Fruit fly (Drosophila melanogaster) whole organism, embryonic: Measurements from ENCODE around the gene faf.

Source experiments
- Atf6 ChIP-seq: fragments of 200-800 bp; sonication (Bioruptor generic); IDR thresholded peaks from 2 replicates; pipeline ENCODE4 v1.3.6; 2022; ENCODE audit warnings: missing biosample characterization, missing genetic modification characterization
- CG10209 ChIP-seq: fragments of 200-800 bp; sonication (Bioruptor generic); optimal IDR thresholded peaks from 3 replicates; lab custom pipeline; 2017; ENCODE audit warnings: missing biosample characterization, mild to moderate bottlenecking, missing genetic modification characterization, missing genetic modification reagents
- CG10431 ChIP-seq: fragments of 200-800 bp; sonication (Bioruptor generic); optimal IDR thresholded peaks from 3 replicates; lab custom pipeline; 2018; ENCODE audit warnings: missing biosample characterization, mild to moderate bottlenecking, missing genetic modification characterization
- CG10654 ChIP-seq: fragments of 200-800 bp; sonication (Bioruptor generic); optimal IDR thresholded peaks from 2 replicates; lab custom pipeline; 2016; ENCODE audit warnings: missing biosample characterization, missing genetic modification characterization
- CG11398 ChIP-seq: fragments of 200-800 bp; sonication (Bioruptor generic); optimal IDR thresholded peaks from 2 replicates; lab custom pipeline; 2016; ENCODE audit warnings: missing biosample characterization, missing genetic modification characterization
- CG12299 ChIP-seq: fragments of 200-800 bp; sonication (Bioruptor generic); optimal IDR thresholded peaks from 2 replicates; lab custom pipeline; 2018; ENCODE audit warnings: missing biosample characterization, mild to moderate bottlenecking, missing genetic modification characterization
- CG1233 ChIP-seq: fragments of 200-800 bp; sonication (Bioruptor generic); optimal IDR thresholded peaks from 4 replicates; lab custom pipeline; 2018; ENCODE audit warnings: missing biosample characterization, mild to moderate bottlenecking, missing genetic modification characterization
- CG12769 ChIP-seq: fragments of 200-800 bp; sonication (Bioruptor generic); optimal IDR thresholded peaks from 2 replicates; lab custom pipeline; 2019; ENCODE audit warnings: missing biosample characterization, mild to moderate bottlenecking, missing genetic modification characterization, moderate library complexity
- CG14965 ChIP-seq: fragments of 200-800 bp; sonication (Bioruptor generic); optimal IDR thresholded peaks from 2 replicates; lab custom pipeline; 2016; ENCODE audit warnings: missing biosample characterization, missing genetic modification characterization, borderline replicate concordance
- CG16863 ChIP-seq: fragments of 200-800 bp; sonication (Bioruptor generic); optimal IDR thresholded peaks from 3 replicates; lab custom pipeline; 2016; ENCODE audit warnings: missing biosample characterization, missing genetic modification characterization
- CG17385 ChIP-seq: fragments of 200-800 bp; sonication (Bioruptor generic); optimal IDR thresholded peaks from 3 replicates; lab custom pipeline; 2018; ENCODE audit warnings: missing biosample characterization, mild to moderate bottlenecking, missing genetic modification characterization
- CG18262 ChIP-seq: fragments of 200-800 bp; optimal IDR thresholded peaks from 3 replicates; lab custom pipeline; 2019; ENCODE audit warnings: missing biosample characterization, mild to moderate bottlenecking, missing genetic modification characterization, moderate library complexity
- CG3995 ChIP-seq: fragments of 200-800 bp; sonication (Bioruptor generic); optimal IDR thresholded peaks from 3 replicates; lab custom pipeline; 2016; ENCODE audit warnings: missing biosample characterization, missing genetic modification characterization
- CG4424 ChIP-seq: fragments of 200-800 bp; sonication (Bioruptor generic); optimal IDR thresholded peaks from 3 replicates; lab custom pipeline; 2016; ENCODE audit warnings: missing biosample characterization, missing genetic modification characterization
- CG4730 ChIP-seq: fragments of 200-800 bp; sonication (Bioruptor generic); IDR thresholded peaks from 2 replicates; pipeline ENCODE4 v1.3.6; 2022; ENCODE audit warnings: missing biosample characterization, missing genetic modification characterization
- CG7357 ChIP-seq: fragments of 200-800 bp; sonication (Bioruptor generic); IDR thresholded peaks from 3 replicates; pipeline ENCODE4 v1.3.6; 2022; ENCODE audit warnings: missing biosample characterization, missing genetic modification characterization
- CG7556 ChIP-seq: fragments of 200-800 bp; sonication (Bioruptor generic); optimal IDR thresholded peaks from 2 replicates; lab custom pipeline; 2017; ENCODE audit warnings: missing biosample characterization, mild to moderate bottlenecking, missing genetic modification characterization
- CG7987 ChIP-seq: fragments of 200-800 bp; sonication (Bioruptor generic); optimal IDR thresholded peaks from 2 replicates; lab custom pipeline; 2018; ENCODE audit warnings: missing biosample characterization, mild to moderate bottlenecking, missing genetic modification characterization, moderate library complexity
- CG8281 ChIP-seq: fragments of 200-800 bp; sonication (Bioruptor generic); optimal IDR thresholded peaks from 2 replicates; lab custom pipeline; 2018; ENCODE audit warnings: missing biosample characterization, mild to moderate bottlenecking, missing genetic modification characterization, moderate library complexity
- CG8359 ChIP-seq: fragments of 200-800 bp; sonication (Bioruptor generic); optimal IDR thresholded peaks from 2 replicates; lab custom pipeline; 2017; ENCODE audit warnings: missing biosample characterization, mild to moderate bottlenecking, missing genetic modification characterization, borderline replicate concordance
- Chrac-16 ChIP-seq: fragments of 200-800 bp; sonication (Bioruptor generic); optimal IDR thresholded peaks from 3 replicates; lab custom pipeline; 2016; ENCODE audit warnings: missing biosample characterization, missing genetic modification characterization
- CrebB ChIP-seq: fragments of 200-800 bp; sonication (Bioruptor generic); optimal IDR thresholded peaks from 3 replicates; lab custom pipeline; 2018; ENCODE audit warnings: missing biosample characterization, mild to moderate bottlenecking, missing genetic modification characterization
- Dek ChIP-seq: fragments of 200-800 bp; sonication (Bioruptor generic); optimal IDR thresholded peaks from 3 replicates; lab custom pipeline; 2019; ENCODE audit warnings: missing biosample characterization, mild to moderate bottlenecking, missing genetic modification characterization, moderate library complexity
- Dp ChIP-seq: fragments of 200-800 bp; sonication (Bioruptor generic); optimal IDR thresholded peaks from 2 replicates; lab custom pipeline; 2018; ENCODE audit warnings: missing biosample characterization, mild to moderate bottlenecking, missing genetic modification characterization, moderate library complexity
- E2f2 ChIP-seq: fragments of 200-800 bp; sonication (Bioruptor generic); IDR thresholded peaks from 2 replicates; pipeline ENCODE4 v1.3.6; 2022; ENCODE audit warnings: missing biosample characterization, missing genetic modification characterization
- HLH4C ChIP-seq: fragments of 200-800 bp; sonication (Bioruptor generic); IDR thresholded peaks from 3 replicates; pipeline ENCODE4 v1.3.6; 2022; ENCODE audit warnings: missing biosample characterization, missing genetic modification characterization; ENCODE audit not compliant: partially characterized antibody
- Lpt ChIP-seq: fragments of >200 bp; optimal IDR thresholded peaks from 2 replicates; lab custom pipeline; 2018; ENCODE audit warnings: missing biosample characterization, missing genetic modification characterization
- Rx ChIP-seq: fragments of 200-800 bp; sonication (Bioruptor generic); IDR thresholded peaks from 2 replicates; pipeline ENCODE4 v1.3.6; 2022; ENCODE audit warnings: missing biosample characterization, missing genetic modification characterization
- Side ChIP-seq: fragments of 200-800 bp; sonication (Bioruptor generic); optimal IDR thresholded peaks from 2 replicates; lab custom pipeline; 2016; ENCODE audit warnings: missing biosample characterization, missing genetic modification characterization
- YL-1 ChIP-seq: fragments of 200-800 bp; sonication (Bioruptor generic); optimal IDR thresholded peaks from 3 replicates; lab custom pipeline; 2017; ENCODE audit warnings: missing biosample characterization, mild to moderate bottlenecking, missing genetic modification characterization
- bcd ChIP-seq: fragments of 200-800 bp; sonication (Bioruptor generic); optimal IDR thresholded peaks from 2 replicates; lab custom pipeline; 2017; ENCODE audit warnings: missing biosample characterization, mild to moderate bottlenecking, missing genetic modification characterization
- cad ChIP-seq: fragments of >200 bp; optimal IDR thresholded peaks from 2 replicates; lab custom pipeline; 2017; ENCODE audit warnings: missing biosample characterization, missing genetic modification characterization
- ci ChIP-seq: fragments of 200-800 bp; sonication (Bioruptor generic); IDR thresholded peaks from 3 replicates; pipeline ENCODE4 v1.3.6; 2022; ENCODE audit warnings: missing biosample characterization, missing genetic modification characterization
- cwo ChIP-seq: fragments of 200-800 bp; sonication (Bioruptor generic); optimal IDR thresholded peaks from 3 replicates; lab custom pipeline; 2017; ENCODE audit warnings: missing biosample characterization, missing genetic modification characterization, mild to moderate bottlenecking, moderate library complexity, missing genetic modification reagents
- emc ChIP-seq: fragments of 200-800 bp; sonication (Bioruptor generic); optimal IDR thresholded peaks from 2 replicates; lab custom pipeline; 2016; ENCODE audit warnings: missing biosample characterization, missing genetic modification characterization
- gsb-n ChIP-seq: fragments of 200-800 bp; sonication (Bioruptor generic); optimal IDR thresholded peaks from 3 replicates; lab custom pipeline; 2018; ENCODE audit warnings: missing biosample characterization, mild to moderate bottlenecking, missing genetic modification characterization
- hb ChIP-seq: fragments of 200-800 bp; sonication (Bioruptor generic); IDR thresholded peaks from 3 replicates; pipeline ENCODE4 v1.3.6; 2022; ENCODE audit warnings: missing biosample characterization, missing genetic modification characterization; ENCODE audit not compliant: partially characterized antibody
- jumu ChIP-seq: fragments of 200-800 bp; sonication (Bioruptor generic); optimal IDR thresholded peaks from 3 replicates; lab custom pipeline; 2016; ENCODE audit warnings: missing biosample characterization, missing genetic modification characterization
- knrl ChIP-seq: fragments of 200-800 bp; sonication (Bioruptor generic); IDR thresholded peaks from 3 replicates; pipeline ENCODE4 v1.3.6; 2022; ENCODE audit warnings: missing biosample characterization, missing genetic modification characterization; ENCODE audit not compliant: partially characterized antibody
- lilli ChIP-seq: fragments of 200-800 bp; sonication (Bioruptor generic); optimal IDR thresholded peaks from 3 replicates; lab custom pipeline; 2016; ENCODE audit warnings: missing biosample characterization, missing genetic modification characterization
- luna ChIP-seq: fragments of 200-800 bp; sonication (Bioruptor generic); optimal IDR thresholded peaks from 2 replicates; lab custom pipeline; 2016; ENCODE audit warnings: missing biosample characterization, missing genetic modification characterization
- nerfin-2 ChIP-seq: fragments of 200-800 bp; sonication (Bioruptor generic); IDR thresholded peaks from 2 replicates; pipeline ENCODE4 v1.3.6; 2022; ENCODE audit warnings: missing biosample characterization, missing genetic modification characterization; ENCODE audit not compliant: partially characterized antibody
- peb ChIP-seq: fragments of 200-800 bp; sonication (Bioruptor generic); IDR thresholded peaks from 2 replicates; pipeline ENCODE4 v1.3.6; 2022; ENCODE audit warnings: missing biosample characterization, missing genetic modification characterization
- pzg ChIP-seq: fragments of 200-800 bp; sonication (Bioruptor generic); optimal IDR thresholded peaks from 3 replicates; lab custom pipeline; 2018; ENCODE audit warnings: missing biosample characterization, mild to moderate bottlenecking, missing genetic modification characterization, moderate library complexity
- ro ChIP-seq: fragments of 200-800 bp; sonication (Bioruptor generic); IDR thresholded peaks from 2 replicates; pipeline ENCODE4 v1.3.6; 2022; ENCODE audit warnings: missing biosample characterization, missing genetic modification characterization
- run ChIP-seq: fragments of 200-800 bp; sonication (Bioruptor generic); optimal IDR thresholded peaks from 3 replicates; lab custom pipeline; 2018; ENCODE audit warnings: missing biosample characterization, mild to moderate bottlenecking, missing genetic modification characterization
- stc ChIP-seq: fragments of 200-800 bp; sonication (Bioruptor generic); IDR thresholded peaks from 2 replicates; pipeline ENCODE4 v1.3.6; 2022; ENCODE audit warnings: missing biosample characterization, missing genetic modification characterization
- unpg ChIP-seq: fragments of 200-800 bp; sonication (Bioruptor generic); optimal IDR thresholded peaks from 3 replicates; lab custom pipeline; 2018; ENCODE audit warnings: missing biosample characterization, mild to moderate bottlenecking, missing genetic modification characterization, moderate library complexity
- yki ChIP-seq: fragments of >200 bp; optimal IDR thresholded peaks from 3 replicates; lab custom pipeline; 2018

The faf gene

DNA sequence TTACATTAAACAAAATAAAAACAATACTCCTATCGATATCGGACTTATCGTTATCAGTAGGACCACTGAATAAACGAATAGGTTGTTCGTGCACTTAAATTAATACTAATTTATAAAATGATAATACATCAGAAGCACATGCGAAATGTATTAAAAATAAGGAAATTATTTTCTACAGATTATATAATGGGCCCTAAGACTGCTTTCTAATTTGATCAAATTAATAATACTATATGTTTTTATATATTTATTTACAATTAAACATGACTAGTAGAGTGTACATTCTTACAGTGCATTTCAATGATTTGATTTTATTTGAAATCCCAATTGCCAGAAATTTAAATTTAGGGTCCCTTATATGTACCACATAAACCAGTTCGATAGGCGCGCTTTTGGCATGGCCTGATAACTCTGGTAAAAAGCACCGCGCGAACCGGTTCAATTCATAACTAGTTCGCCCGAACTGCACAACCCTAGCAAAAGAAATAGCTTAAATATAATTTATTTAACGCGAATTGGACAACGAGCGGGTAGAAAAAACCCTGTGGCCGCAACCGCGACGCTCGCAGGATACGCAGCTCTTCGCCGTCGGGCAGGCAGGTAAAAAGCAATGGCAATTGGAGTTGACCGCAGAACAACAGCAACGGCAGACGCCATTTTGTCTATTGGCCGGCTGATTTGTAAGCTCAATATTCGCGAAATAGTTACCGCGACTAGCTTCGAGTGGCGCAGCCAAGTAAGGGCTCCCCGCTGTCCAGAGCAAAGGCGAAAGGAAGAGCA is at the start of gene faf, which contains the start of gene CG2126:
TSS of gene faf (plus strand) at position 438 of the 780 bp plus-strand sequence.
TSS of gene CG2126 (minus strand) at position 70 of the 780 bp plus-strand sequence.
- peak; percentile 84 for TF ChIP-seq ci (GFP tag; lab: Robert Waterston, UW)
- TF ChIP-seq yki, result no peak
- TF ChIP-seq HLH4C, result peak; percentile 62; the same call in 2 of the 3 replicates
- no peak for TF ChIP-seq hb (GFP tag; lab: Robert Waterston, UW)
- TF ChIP-seq CG12769 (tag; lab: Kevin White, UChicago), result no peak
- peak; percentile 52 for TF ChIP-seq cwo (GFP tag; lab: Kevin White, UChicago)
- peak; percentile 70 for TF ChIP-seq CG12299
- TF ChIP-seq emc (GFP tag; lab: Kevin White, UChicago), result peak; percentile 26
- TF ChIP-seq jumu (GFP tag; lab: Kevin White, UChicago), result peak; percentile 12
- peak; percentile 67 for TF ChIP-seq gsb-n (tag; lab: Kevin White, UChicago)
- no peak for TF ChIP-seq CrebB (tag; lab: Kevin White, UChicago)
- TF ChIP-seq CG8359 (GFP tag; lab: Kevin White, UChicago), result no peak
- TF ChIP-seq CG1233 (GFP tag; lab: Kevin White, UChicago), result peak; percentile 71
- TF ChIP-seq CG11398 (GFP tag; lab: Kevin White, UChicago), result no peak
- TF ChIP-seq CG14965 (GFP tag; lab: Kevin White, UChicago), result no peak
- peak; percentile 63 for TF ChIP-seq CG10654
- peak; percentile 82 for TF ChIP-seq unpg (GFP tag; lab: Kevin White, UChicago)
- no peak for TF ChIP-seq run (tag; lab: Kevin White, UChicago)
- peak; percentile 39 for TF ChIP-seq CG3995 (GFP tag; lab: Kevin White, UChicago)
- TF ChIP-seq CG16863 (GFP tag; lab: Kevin White, UChicago), result peak; percentile 13
- peak; percentile 61 for TF ChIP-seq stc (GFP tag; lab: Robert Waterston, UW)
- TF ChIP-seq CG10431 (GFP tag; lab: Kevin White, UChicago), result peak; percentile 44
- peak; percentile 71 for TF ChIP-seq CG7556 (GFP tag; lab: Kevin White, UChicago)
- TF ChIP-seq pzg (GFP tag; lab: Kevin White, UChicago), result peak; percentile 57
- peak; percentile 77 for TF ChIP-seq bcd (GFP tag; lab: Kevin White, UChicago)
- TF ChIP-seq CG10209, result peak; percentile 73
- peak; percentile 12 for TF ChIP-seq YL-1 (GFP tag; lab: Kevin White, UChicago)
- peak; percentile 47; the same call in 1 of the 3 replicates for TF ChIP-seq CG7357 (GFP tag; lab: Robert Waterston, UW)
- TF ChIP-seq E2f2 (GFP tag; lab: Robert Waterston, UW), result peak; percentile 51
- peak; percentile 31 for TF ChIP-seq Side
- peak; percentile 23; the same call in 1 of the 2 replicates for TF ChIP-seq ro (GFP tag; lab: Robert Waterston, UW)
- peak; percentile 77 for TF ChIP-seq CG17385 (GFP tag; lab: Kevin White, UChicago)
- peak; percentile 74 for TF ChIP-seq Chrac-16
- TF ChIP-seq nerfin-2 (GFP tag; lab: Robert Waterston, UW), result no peak; the same call in 1 of the 2 replicates
- no peak for TF ChIP-seq peb (GFP tag; lab: Robert Waterston, UW)
- TF ChIP-seq CG4730 (GFP tag; lab: Robert Waterston, UW), result peak; percentile 52; the same call in 1 of the 2 replicates
- TF ChIP-seq cad, result no peak
- no peak for TF ChIP-seq luna
- peak; percentile 79 for TF ChIP-seq Dek
- peak; percentile 74 for TF ChIP-seq CG4424 (GFP tag; lab: Kevin White, UChicago)
- peak; percentile 87 for TF ChIP-seq CG18262 (tag; lab: Kevin White, UChicago)
- peak; percentile 44 for TF ChIP-seq Dp
- peak; percentile 73 for TF ChIP-seq lilli (GFP tag; lab: Kevin White, UChicago)
- TF ChIP-seq CG8281, result peak; percentile 49
- TF ChIP-seq CG7987, result peak; percentile 36
- TF ChIP-seq Lpt (GFP tag; lab: Kevin White, UChicago), result no peak
- TF ChIP-seq knrl (GFP tag; lab: Robert Waterston, UW), result peak; percentile 43; the same call in 2 of the 3 replicates
- TF ChIP-seq Atf6 (GFP tag; lab: Robert Waterston, UW), result peak; percentile 40; the same call in 1 of the 2 replicates
- peak; percentile 59 for TF ChIP-seq Rx (GFP tag; lab: Robert Waterston, UW)
